Worm (Caenorhabditis elegans): ENCODE data around the gene rme-2.
"Not testable (repeated sequence)": the region's sequence is repeated elsewhere in the genome, so short reads cannot be mapped to it uniquely, and the experiment has no call there.

Gene rme-2

ce11 chrIV:5486208-5486731 is 16.4 kb downstream of the rme-2 start, which contains the start of the genes snpc-3.1 and puf-7:
Gene snpc-3.1 (minus strand): TSS chrIV:5486258.
Gene puf-7 (plus strand): TSS chrIV:5486713.
- TF ChIP-seq sma-3 (GFP tag; optimal IDR thresholded peaks at IDR 0.05); lsy-2 (tag; optimal IDR thresholded peaks at IDR 0.05); ZK546.5 (tag; optimal IDR thresholded peaks at IDR 0.05): not testable (repeated sequence)

- TF ChIP-seq skn-1, aly-2, ceh-82 (tag; optimal IDR thresholded peaks at IDR 0.05): not testable (repeated sequence)
Measured at ce11 chrIV:5491054-5491453, 21.2 kb downstream of the rme-2 start, which contains the start of gene B0273.115. Gene B0273.115 (minus strand): TSS chrIV:5491154.

ce11 chrIV:5492196-5492595 is 22.4 kb downstream of the rme-2 start:
- no peak for TF ChIP-seq peb-1 (tag; optimal IDR thresholded peaks at IDR 0.05)
- TF ChIP-seq nhr-12 (tag; optimal IDR thresholded peaks at IDR 0.05): no peak
- no peak for TF ChIP-seq mbf-1 (tag; optimal IDR thresholded peaks at IDR 0.05)
- no peak for TF ChIP-seq lin-11 (tag; optimal IDR thresholded peaks at IDR 0.05)
- no peak for TF ChIP-seq skn-1 (tag; optimal IDR thresholded peaks at IDR 0.05)
- TF ChIP-seq nhr-21 (tag; optimal IDR thresholded peaks at IDR 0.05): no peak
- no peak for TF ChIP-seq lin-13 (GFP tag; optimal IDR thresholded peaks at IDR 0.05)
- peak; percentile 92 for TF ChIP-seq mab-5 (tag; optimal IDR thresholded peaks at IDR 0.05)
- peak; percentile 20 for TF ChIP-seq unc-55 (GFP tag; optimal IDR thresholded peaks at IDR 0.05)

- TF ChIP-seq Y55F3AM.14 (GFP tag; optimal IDR thresholded peaks at IDR 0.05) (no peak), mab-5 (tag; optimal IDR thresholded peaks at IDR 0.05) (peak; percentile 64)
Measured at ce11 chrIV:5493135-5493534, 23.3 kb downstream of the rme-2 start.

ce11 chrIV:5493692-5494091 is 23.9 kb downstream of the rme-2 start, which contains the start of gene B0273.1:
Gene B0273.1 (plus strand): TSS chrIV:5493992.
- TF ChIP-seq R02D3.7 (tag; optimal IDR thresholded peaks at IDR 0.05) (no peak), nhr-11 (tag; optimal IDR thresholded peaks at IDR 0.05) (no peak), nhr-10 (tag; optimal IDR thresholded peaks at IDR 0.05) (no peak), egl-27 (tag; optimal IDR thresholded peaks at IDR 0.05) (no peak), lsy-2 (tag; optimal IDR thresholded peaks at IDR 0.05) (no peak), nhr-237 (tag; optimal IDR thresholded peaks at IDR 0.05) (no peak)

ce11 chrIV:5494099-5494498 is 24.3 kb downstream of the rme-2 start:
- TF ChIP-seq dmd-4 (tag; optimal IDR thresholded peaks at IDR 0.05): no peak
- TF ChIP-seq nhr-10 (tag; optimal IDR thresholded peaks at IDR 0.05): no peak
- no peak for TF ChIP-seq blmp-1 (tag; optimal IDR thresholded peaks at IDR 0.05; ENCODE audit: insufficient read depth)
- no peak for TF ChIP-seq nhr-6 (tag; optimal IDR thresholded peaks at IDR 0.05)
- TF ChIP-seq gmeb-1 (tag; optimal IDR thresholded peaks at IDR 0.05): no peak
- TF ChIP-seq ZK546.5 (tag; optimal IDR thresholded peaks at IDR 0.05): no peak
- TF ChIP-seq R02D3.7 (tag; optimal IDR thresholded peaks at IDR 0.05): no peak
- no peak for TF ChIP-seq ceh-16 (tag; optimal IDR thresholded peaks at IDR 0.05)
- no peak for TF ChIP-seq zag-1 (tag; optimal IDR thresholded peaks at IDR 0.05)
- no peak for TF ChIP-seq sma-3 (GFP tag; optimal IDR thresholded peaks at IDR 0.05)
- TF ChIP-seq peb-1 (tag; optimal IDR thresholded peaks at IDR 0.05): no peak

ce11 chrIV:5501414-5501813 is 31.6 kb downstream of the rme-2 start:
- TF ChIP-seq lin-39 (tag; optimal IDR thresholded peaks at IDR 0.05): no peak
- TF ChIP-seq elt-3 (tag; optimal IDR thresholded peaks at IDR 0.05): no peak
- TF ChIP-seq lsy-2 (tag; optimal IDR thresholded peaks at IDR 0.05): no peak
- TF ChIP-seq F13H6.1 (tag; optimal IDR thresholded peaks at IDR 0.05): no peak
- TF ChIP-seq dmd-4 (tag; optimal IDR thresholded peaks at IDR 0.05): no peak
- TF ChIP-seq ztf-11 (tag; optimal IDR thresholded peaks at IDR 0.05): no peak
- no peak for TF ChIP-seq mdl-1 (tag; optimal IDR thresholded peaks at IDR 0.05)
- no peak for TF ChIP-seq skn-1 (tag; optimal IDR thresholded peaks at IDR 0.05)
- TF ChIP-seq egl-27 (tag; optimal IDR thresholded peaks at IDR 0.05): no peak
- TF ChIP-seq nhr-129 (tag; optimal IDR thresholded peaks at IDR 0.05): no peak
- TF ChIP-seq nhr-77 (tag; optimal IDR thresholded peaks at IDR 0.05): no peak
- TF ChIP-seq ztf-1 (GFP tag; conservative IDR thresholded peaks at IDR 0.05): no peak
- TF ChIP-seq sem-4 (tag; optimal IDR thresholded peaks at IDR 0.05): no peak
- no peak for TF ChIP-seq nhr-23 (tag; optimal IDR thresholded peaks at IDR 0.05)
- TF ChIP-seq elt-1 (tag; optimal IDR thresholded peaks at IDR 0.05): no peak
- TF ChIP-seq sma-9 (GFP tag; optimal IDR thresholded peaks at IDR 0.05): no peak
- no peak for TF ChIP-seq sma-9 (tag; optimal IDR thresholded peaks at IDR 0.05)
- no peak for TF ChIP-seq mab-5 (tag; optimal IDR thresholded peaks at IDR 0.05)
- TF ChIP-seq blmp-1 (tag; optimal IDR thresholded peaks at IDR 0.05; ENCODE audit: insufficient read depth): no peak
- no peak for TF ChIP-seq lin-13 (GFP tag; optimal IDR thresholded peaks at IDR 0.05)
